Worm (Caenorhabditis elegans) whole organism, midembryonic: ENCODE results near the gene M01H9.2.

ENCODE experiments used
- T22C8.4 ChIP-seq: fragments of 200-800 bp; sonication (Bioruptor generic); IDR thresholded peaks from 2 replicates; pipeline ENCODE4 v1.3.6; 2022; ENCODE audit warnings: missing genetic modification characterization, missing compliant biosample characterization
- cog-1 ChIP-seq: sonication (generic microtip); optimal IDR thresholded peaks from 2 replicates; lab custom pipeline; 2016; ENCODE audit warnings: missing genetic modification characterization, missing compliant biosample characterization
- flt-1 ChIP-seq: fragments of 200-800 bp; sonication (Bioruptor generic); IDR thresholded peaks from 2 replicates; pipeline ENCODE4 v1.3.6; 2022; ENCODE audit warnings: missing genetic modification characterization, missing compliant biosample characterization
- klf-2 ChIP-seq: fragments of 200-800 bp; sonication (Bioruptor generic); conservative IDR thresholded peaks from 2 replicates; pipeline ENCODE4 v1.3.6; 2022; ENCODE audit warnings: missing genetic modification reagents, missing genetic modification characterization, missing compliant biosample characterization
- med-1 ChIP-seq: sonication (generic microtip); optimal IDR thresholded peaks from 2 replicates; lab custom pipeline; 2017; ENCODE audit warnings: missing genetic modification characterization, mild to moderate bottlenecking, missing compliant biosample characterization, antibody characterized with exemption, missing genetic modification reagents; ENCODE audit not compliant: insufficient read depth
- ref-1 ChIP-seq: fragments of 200-800 bp; sonication (Bioruptor generic); conservative IDR thresholded peaks from 2 replicates; pipeline ENCODE4 v1.3.6; 2022; ENCODE audit warnings: missing genetic modification reagents, missing genetic modification characterization, missing compliant biosample characterization
- ztf-23 ChIP-seq: fragments of 200-800 bp; sonication (Bioruptor generic); IDR thresholded peaks from 2 replicates; pipeline ENCODE4 v1.3.6; 2022; ENCODE audit warnings: missing genetic modification reagents, missing genetic modification characterization, missing compliant biosample characterization
- ztf-29 ChIP-seq: fragments of 200-800 bp; sonication (Bioruptor generic); IDR thresholded peaks from 2 replicates; pipeline ENCODE4 v1.3.6; 2022; ENCODE audit warnings: missing genetic modification reagents, missing genetic modification characterization, missing compliant biosample characterization

DNA sequence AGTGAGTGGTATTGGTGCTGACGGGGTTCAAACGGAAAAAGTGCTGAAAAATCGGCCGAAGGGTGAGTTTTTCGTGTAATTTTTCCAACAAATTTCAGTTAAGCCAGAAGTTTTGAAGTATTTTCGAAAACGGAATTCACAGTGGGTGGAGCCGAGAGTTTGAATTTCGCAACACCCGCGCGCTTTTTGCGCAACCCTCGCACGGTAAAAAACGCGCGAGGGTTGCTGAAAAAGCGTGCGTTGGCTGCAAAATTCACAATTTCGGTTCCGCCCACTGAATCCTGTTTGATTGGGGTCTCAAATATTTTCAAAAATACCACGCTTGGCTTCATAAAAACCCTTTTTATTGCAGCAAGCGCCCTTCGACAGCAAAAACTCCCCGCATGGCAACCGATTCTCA lies 15.7 kb downstream of the M01H9.2 start:
- no peak for TF ChIP-seq med-1 (GFP tag; lab: Kevin White, UChicago)
- no peak for TF ChIP-seq T22C8.4
- no peak for TF ChIP-seq klf-2 (GFP tag; lab: Robert Waterston, UW)
- TF ChIP-seq ztf-23 (GFP tag; lab: Robert Waterston, UW) = no peak
- TF ChIP-seq cog-1 (tag; lab: Kevin White, UChicago) = no peak
- TF ChIP-seq flt-1 = no peak
- no peak for TF ChIP-seq ref-1 (GFP tag; lab: Robert Waterston, UW)
- TF ChIP-seq ztf-29 (GFP tag; lab: Robert Waterston, UW) = no peak
